Worm (Caenorhabditis elegans): Measurements from ENCODE around the gene T13F2.2.
"Not testable (repeated sequence)": the region's sequence is repeated elsewhere in the genome, so short reads cannot be mapped to it uniquely, and the experiment has no call there.

Gene T13F2.2

DNA sequence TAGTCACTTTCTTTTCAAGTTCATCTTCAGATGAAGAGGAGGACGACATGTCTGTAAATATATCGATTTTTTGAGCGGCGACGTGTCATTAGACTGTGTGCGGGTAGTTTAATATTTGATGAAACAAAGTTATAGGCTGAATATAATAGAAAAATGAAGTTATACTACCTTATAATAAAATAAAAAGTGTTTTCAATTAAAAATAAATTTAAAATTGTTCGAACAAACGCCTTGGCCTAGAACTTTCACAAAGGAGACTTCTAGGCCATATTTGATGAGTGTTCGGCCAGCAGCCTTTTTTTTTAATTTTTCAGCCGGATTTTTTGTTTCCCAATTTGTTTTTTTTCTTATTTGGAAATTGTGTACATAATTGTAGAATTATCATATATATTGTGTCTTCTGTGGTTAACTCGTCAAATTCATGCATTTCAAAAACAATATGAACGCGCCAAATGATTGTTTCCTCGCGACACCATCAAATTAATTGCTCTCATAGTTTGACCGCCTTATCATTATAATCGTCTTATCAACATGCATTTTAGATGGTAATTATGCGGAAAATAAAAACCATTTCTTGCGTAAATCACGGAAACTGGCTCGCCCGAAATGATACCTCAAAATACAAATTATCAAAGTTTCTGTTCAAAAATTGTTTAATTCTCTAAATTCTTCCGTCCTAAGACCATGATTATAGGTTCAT is at the start of gene T13F2.2:
TSS of gene T13F2.2 (minus strand) at position 51 of the 700 bp plus-strand sequence.
- TF ChIP-seq dao-5 (tag; optimal IDR thresholded peaks at IDR 0.05) = no peak
- no peak for TF ChIP-seq him-1 (tag; optimal IDR thresholded peaks at IDR 0.05)
- TF ChIP-seq W03F9.2 (tag; optimal IDR thresholded peaks at IDR 0.05) = no peak

DNA sequence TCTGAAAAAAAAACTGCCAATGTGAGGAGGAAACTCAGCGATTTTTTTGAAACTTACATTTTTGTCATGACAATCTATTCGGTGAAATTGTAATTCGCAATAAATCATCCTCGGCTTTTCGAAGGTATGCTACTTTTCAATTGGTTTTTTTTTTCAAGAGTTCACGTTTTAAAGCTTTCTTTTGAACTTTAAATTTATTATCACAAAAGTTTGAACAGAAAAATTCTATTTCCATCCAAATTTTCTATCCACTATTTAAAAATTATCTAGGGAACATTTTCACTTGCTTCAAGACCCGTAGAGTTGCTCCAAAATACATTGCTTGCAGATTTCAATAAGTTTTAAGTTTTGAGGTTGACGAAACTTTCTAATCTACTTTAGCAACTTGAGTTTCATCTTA is 49.4 kb upstream of the T13F2.2 start, which contains the start of gene K07F5.6:
TSS of gene K07F5.6 (minus strand) at position 101 of the 400 bp plus-strand sequence.
- TF ChIP-seq dao-5 (tag; optimal IDR thresholded peaks at IDR 0.05) (no peak), him-1 (tag; optimal IDR thresholded peaks at IDR 0.05) (no peak), W03F9.2 (tag; optimal IDR thresholded peaks at IDR 0.05) (no peak)

DNA sequence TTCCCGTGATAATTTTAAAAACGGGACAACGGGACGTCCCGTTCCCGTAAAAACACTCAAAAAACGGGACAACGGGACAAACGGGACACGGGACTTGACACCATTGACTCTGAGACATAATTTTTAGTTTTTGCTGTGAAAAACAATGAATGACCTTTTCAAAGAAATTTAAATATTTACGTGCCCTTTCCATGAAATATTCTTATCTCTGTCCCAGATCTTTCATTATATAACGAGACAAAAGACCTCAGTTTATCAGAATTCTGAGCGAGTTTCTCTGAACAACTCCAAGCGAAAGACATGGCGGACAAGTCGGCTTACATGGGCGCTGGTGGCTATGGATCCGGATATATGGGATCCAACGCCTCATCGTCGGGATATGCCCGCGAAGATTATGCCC is 46.6 kb upstream of the T13F2.2 start, which contains the start of gene nspd-2:
TSS of gene nspd-2 (plus strand) at position 301 of the 400 bp plus-strand sequence.
- no peak for TF ChIP-seq dao-5 (tag; optimal IDR thresholded peaks at IDR 0.05)
- TF ChIP-seq him-1 (tag; optimal IDR thresholded peaks at IDR 0.05) = no peak
- TF ChIP-seq W03F9.2 (tag; optimal IDR thresholded peaks at IDR 0.05) = no peak

DNA sequence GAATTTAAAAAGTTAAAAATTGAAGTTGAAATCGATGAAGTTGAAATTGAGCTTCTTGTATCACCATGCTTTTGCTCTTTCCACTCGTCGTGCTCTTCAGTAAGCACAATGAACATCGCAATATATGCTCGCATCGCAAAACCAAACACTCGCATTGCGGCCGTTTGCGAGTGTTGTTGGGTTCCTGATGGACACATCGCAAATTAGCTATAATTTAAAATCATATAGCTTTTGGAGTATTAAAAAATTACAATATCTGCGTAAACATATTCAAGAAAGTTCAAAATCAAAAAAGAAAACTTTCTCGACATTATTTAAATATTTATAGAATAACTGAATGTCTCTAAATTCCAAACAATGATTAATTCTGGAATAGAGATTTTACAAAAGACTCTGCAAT is 44.9 kb upstream of the T13F2.2 start, which contains the start of gene K07F5.17:
TSS of gene K07F5.17 (plus strand) at position 301 of the 400 bp plus-strand sequence.
- TF ChIP-seq him-1 (tag; optimal IDR thresholded peaks at IDR 0.05) (no peak), W03F9.2 (tag; optimal IDR thresholded peaks at IDR 0.05) (no peak), dao-5 (tag; optimal IDR thresholded peaks at IDR 0.05) (no peak)

DNA sequence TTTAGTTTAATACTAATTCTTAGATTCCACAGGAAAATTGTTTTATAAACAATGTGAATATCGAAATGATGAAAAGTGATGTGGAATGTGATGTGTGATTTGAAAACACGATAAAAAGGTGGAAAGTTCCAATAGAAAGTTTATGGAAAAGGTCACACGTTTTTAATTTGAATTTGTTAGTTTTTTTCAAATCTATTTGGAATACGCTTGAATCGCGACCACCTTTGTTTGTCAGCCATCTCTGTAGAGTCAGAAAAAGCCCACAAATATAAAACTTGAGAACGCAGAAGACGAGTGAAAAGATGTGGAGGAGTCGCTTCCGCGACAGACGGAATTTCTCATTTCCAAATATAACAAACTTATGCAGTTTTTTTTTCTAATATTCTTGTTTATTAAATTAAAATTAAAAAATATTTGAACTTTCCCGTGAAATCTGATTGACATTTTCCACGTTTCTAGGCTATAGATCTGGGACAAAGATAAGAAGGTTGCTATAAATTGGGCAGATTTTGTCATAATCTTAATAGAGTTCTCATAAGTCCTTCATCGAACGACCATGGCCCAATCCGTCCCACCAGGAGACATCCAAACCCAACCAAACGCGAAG is 43.9 kb upstream of the T13F2.2 start, which contains the start of the genes kin-24 and msp-56:
TSS of gene kin-24 (minus strand) at position 101 of the 607 bp plus-strand sequence.
TSS of gene msp-56 (plus strand) at position 557 of the 607 bp plus-strand sequence.
- TF ChIP-seq dao-5 (tag; optimal IDR thresholded peaks at IDR 0.05) (no peak), W03F9.2 (tag; optimal IDR thresholded peaks at IDR 0.05) (no peak), him-1 (tag; optimal IDR thresholded peaks at IDR 0.05) (no peak)

DNA sequence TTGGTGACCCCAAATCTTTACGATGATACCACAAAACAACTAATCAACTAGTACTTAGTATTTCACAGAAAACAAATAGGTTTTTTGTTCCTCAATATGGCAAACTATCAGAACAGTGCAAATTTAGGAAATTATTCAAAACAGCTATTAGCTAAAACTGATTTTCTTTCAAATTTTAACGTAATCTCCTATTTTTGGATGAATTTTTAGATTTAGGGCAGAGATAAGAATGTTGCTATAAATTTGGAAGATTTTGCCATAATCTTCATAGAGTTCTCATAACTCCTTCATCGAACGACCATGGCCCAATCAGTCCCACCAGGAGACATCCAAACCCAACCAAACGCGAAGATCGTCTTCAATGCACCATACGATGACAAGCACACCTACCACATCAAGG is 40.2 kb upstream of the T13F2.2 start, which contains the start of gene msp-10:
TSS of gene msp-10 (plus strand) at position 301 of the 400 bp plus-strand sequence.
- not testable (repeated sequence) for TF ChIP-seq him-1, dao-5, W03F9.2 (tag; optimal IDR thresholded peaks at IDR 0.05)

DNA sequence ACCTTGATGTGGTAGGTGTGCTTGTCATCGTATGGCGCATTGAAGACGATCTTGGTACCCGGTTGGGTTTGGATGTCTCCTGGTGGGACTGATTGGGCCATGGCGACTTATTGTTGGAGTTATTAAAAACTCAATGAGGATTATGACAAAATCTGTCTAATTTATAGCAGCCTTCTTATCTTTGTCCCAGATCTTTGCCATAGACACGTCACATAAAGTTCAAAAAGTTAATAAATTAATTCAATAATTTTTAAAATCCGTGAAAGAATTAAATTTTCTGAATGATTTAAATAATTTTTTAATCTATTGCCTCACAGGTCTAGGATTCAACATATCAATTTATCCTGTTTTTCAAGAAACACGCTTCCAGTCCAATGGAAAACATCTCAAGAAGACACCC is 39.2 kb upstream of the T13F2.2 start, which contains the start of gene msp-81:
TSS of gene msp-81 (minus strand) at position 101 of the 400 bp plus-strand sequence.
- TF ChIP-seq him-1 (tag; optimal IDR thresholded peaks at IDR 0.05) = no peak
- TF ChIP-seq dao-5 (tag; optimal IDR thresholded peaks at IDR 0.05) = no peak
- TF ChIP-seq W03F9.2 (tag; optimal IDR thresholded peaks at IDR 0.05) = no peak

DNA sequence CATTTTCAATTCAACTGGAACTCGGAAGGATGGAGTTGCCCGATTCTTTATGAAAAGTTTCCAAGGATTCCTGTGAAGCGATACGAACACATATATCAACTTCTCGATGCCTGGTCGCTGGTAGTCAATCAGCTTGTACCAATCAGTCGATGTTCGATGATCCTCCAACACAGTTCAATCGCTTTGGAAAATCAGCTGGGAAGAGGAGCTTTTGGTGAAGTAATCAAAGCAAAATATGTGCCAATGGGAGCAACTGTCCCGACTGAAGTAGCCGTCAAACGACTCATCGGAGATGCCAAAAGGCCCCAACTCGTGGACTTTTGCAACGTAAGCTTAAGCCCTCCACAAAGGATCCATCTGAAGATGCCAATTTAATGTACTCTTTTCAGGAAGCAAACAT is 36.2 kb upstream of the T13F2.2 start:
- TF ChIP-seq dao-5 (tag; optimal IDR thresholded peaks at IDR 0.05) = no peak
- TF ChIP-seq W03F9.2 (tag; optimal IDR thresholded peaks at IDR 0.05) = no peak
- TF ChIP-seq him-1 (tag; optimal IDR thresholded peaks at IDR 0.05) = no peak

DNA sequence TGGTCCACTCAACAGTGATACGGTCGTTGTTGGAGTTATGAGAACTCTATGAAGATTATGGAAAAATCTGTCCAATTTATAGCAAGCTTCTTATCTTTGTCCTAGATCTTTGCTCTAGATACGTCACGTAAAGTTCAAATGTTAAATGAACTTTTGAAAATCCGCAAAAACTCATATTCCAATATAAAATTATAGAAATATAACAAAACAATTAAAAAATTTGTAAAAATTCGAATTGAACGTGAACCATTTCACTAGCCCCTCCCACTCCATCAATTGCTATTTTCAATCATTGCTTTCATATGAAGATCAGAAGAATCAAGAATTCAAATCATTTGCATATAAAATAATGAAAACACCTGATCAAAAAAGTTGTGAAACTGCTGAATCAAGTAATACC is 35.4 kb upstream of the T13F2.2 start, which contains the start of gene kin-21:
TSS of gene kin-21 (plus strand) at position 301 of the 400 bp plus-strand sequence.
- TF ChIP-seq dao-5 (tag; optimal IDR thresholded peaks at IDR 0.05) = no peak
- TF ChIP-seq him-1 (tag; optimal IDR thresholded peaks at IDR 0.05) = no peak
- no peak for TF ChIP-seq W03F9.2 (tag; optimal IDR thresholded peaks at IDR 0.05)

DNA sequence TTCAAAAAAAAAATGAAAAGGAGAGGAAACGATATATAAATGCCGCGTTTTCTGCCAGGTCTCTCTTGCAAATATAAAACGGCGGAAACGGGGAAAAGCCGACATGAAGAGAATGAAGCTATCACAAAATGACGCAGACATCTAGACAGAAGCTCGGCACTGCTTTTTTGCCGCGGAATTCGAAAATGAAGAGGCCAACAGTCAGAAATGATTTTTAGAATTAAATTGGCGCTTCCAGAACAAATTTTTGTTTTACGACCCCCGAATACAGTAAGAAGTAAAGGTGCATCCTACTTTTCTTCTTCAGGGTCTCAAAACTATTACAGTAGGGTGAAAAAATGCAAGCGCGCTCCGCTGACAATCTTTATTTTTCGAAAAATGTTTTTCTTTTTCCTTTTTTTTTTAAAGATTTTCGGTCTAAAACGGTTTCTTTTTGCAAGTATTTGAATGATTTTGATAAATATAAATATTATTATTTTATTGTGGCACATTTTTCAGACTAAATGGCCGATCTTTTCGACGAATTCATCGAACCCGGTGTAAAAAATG is 28.1 kb upstream of the T13F2.2 start, which contains the start of gene mtr-4:
TSS of gene mtr-4 (plus strand) at position 499 of the 549 bp plus-strand sequence.
- TF ChIP-seq him-1 (tag; optimal IDR thresholded peaks at IDR 0.05) (no peak), W03F9.2 (tag; optimal IDR thresholded peaks at IDR 0.05) (peak; percentile 48)

DNA sequence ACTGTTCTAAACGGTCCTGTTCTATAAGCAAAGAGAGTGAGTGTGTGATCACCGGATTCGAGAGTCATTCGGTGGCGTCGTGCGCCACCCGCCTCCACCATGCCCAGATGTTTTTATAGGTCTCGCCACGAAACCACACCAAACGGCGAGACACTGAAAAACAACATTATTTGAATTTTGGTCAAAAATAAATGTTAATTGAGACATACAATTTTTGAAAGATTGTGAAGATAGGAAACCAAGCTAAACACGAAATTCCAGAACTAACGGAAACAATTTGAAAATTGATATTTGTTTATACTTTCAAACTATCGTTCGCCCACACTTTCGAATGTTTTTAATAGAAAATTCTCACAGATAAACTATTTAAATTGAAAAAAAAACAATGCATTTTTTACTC is 27.3 kb upstream of the T13F2.2 start, which contains the start of gene catp-6:
TSS of gene catp-6 (minus strand) at position 101 of the 400 bp plus-strand sequence.
- no peak for TF ChIP-seq dao-5 (tag; optimal IDR thresholded peaks at IDR 0.05)

DNA sequence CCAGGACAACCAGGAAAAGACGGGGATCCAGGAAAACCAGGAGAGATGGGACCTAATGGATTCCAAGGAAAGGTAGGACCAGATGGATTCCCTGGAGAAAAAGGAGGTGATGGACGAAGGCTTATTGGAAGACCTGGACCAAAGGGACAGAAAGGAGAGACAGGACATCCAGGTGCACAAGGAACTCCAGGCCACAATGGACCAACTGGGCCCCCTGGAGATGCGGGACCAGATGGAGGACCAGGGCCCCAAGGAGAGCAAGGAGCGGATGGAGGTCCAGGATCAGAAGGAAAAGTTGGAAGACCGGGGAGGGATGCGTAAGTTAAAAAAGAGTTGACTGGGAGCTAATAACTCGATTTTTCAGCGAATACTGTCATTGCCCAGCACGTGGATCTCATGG is 25.4 kb upstream of the T13F2.2 start:
- TF ChIP-seq him-1 (tag; optimal IDR thresholded peaks at IDR 0.05) = no peak
- TF ChIP-seq dao-5 (tag; optimal IDR thresholded peaks at IDR 0.05) = no peak
- no peak for TF ChIP-seq W03F9.2 (tag; optimal IDR thresholded peaks at IDR 0.05)

DNA sequence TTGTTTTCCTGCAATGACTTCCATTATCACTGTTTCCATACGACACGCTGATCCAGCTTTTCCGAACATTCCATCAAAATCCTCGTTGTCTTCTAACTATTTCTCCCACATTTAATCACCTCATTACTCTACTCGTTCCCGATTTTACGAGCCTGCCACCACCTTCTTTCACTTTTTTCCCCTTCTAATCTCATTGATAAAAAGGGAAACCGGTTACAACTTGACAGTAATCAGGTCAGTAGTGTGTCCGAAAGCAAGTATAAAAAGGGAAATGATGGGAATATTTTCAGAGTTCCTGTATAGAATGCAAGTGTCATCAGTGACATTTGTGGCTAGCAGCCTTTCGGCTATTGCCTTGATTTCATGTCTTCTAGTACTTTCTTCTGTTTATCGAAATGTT is 24.5 kb upstream of the T13F2.2 start, which contains the start of gene col-123:
TSS of gene col-123 (plus strand) at position 301 of the 400 bp plus-strand sequence.
- no peak for TF ChIP-seq W03F9.2 (tag; optimal IDR thresholded peaks at IDR 0.05)
- TF ChIP-seq him-1 (tag; optimal IDR thresholded peaks at IDR 0.05) = no peak
- TF ChIP-seq dao-5 (tag; optimal IDR thresholded peaks at IDR 0.05) = no peak
